Fruit fly (Drosophila melanogaster) whole organism, embryonic: ENCODE data around the gene Hr4.

Experiments
- Bgb ChIP-seq: fragments of 200-800 bp; sonication (Bioruptor generic); IDR thresholded peaks from 2 replicates; pipeline ENCODE4 v1.3.6; 2022; ENCODE audit warnings: missing biosample characterization, missing genetic modification characterization; ENCODE audit not compliant: partially characterized antibody
- CG10147 ChIP-seq: fragments of 200-800 bp; sonication (Bioruptor generic); optimal IDR thresholded peaks from 2 replicates; lab custom pipeline; 2019; ENCODE audit warnings: missing biosample characterization, mild to moderate bottlenecking, missing genetic modification characterization, moderate library complexity
- CG11696 ChIP-seq: fragments of 200-800 bp; sonication (Bioruptor generic); IDR thresholded peaks from 2 replicates; pipeline ENCODE4 v1.3.6; 2022; ENCODE audit warnings: missing biosample characterization, missing genetic modification characterization
- CG11723 ChIP-seq: fragments of 200-800 bp; sonication (Bioruptor generic); optimal IDR thresholded peaks from 2 replicates; lab custom pipeline; 2017; ENCODE audit warnings: missing biosample characterization, mild to moderate bottlenecking, missing genetic modification characterization
- CG12659 ChIP-seq: fragments of 200-800 bp; sonication (Bioruptor generic); optimal IDR thresholded peaks from 3 replicates; lab custom pipeline; 2017; ENCODE audit warnings: mild to moderate bottlenecking, missing biosample characterization, missing genetic modification reagents, missing genetic modification characterization
- CG12769 ChIP-seq: fragments of 200-800 bp; sonication (Bioruptor generic); optimal IDR thresholded peaks from 2 replicates; lab custom pipeline; 2019; ENCODE audit warnings: missing biosample characterization, mild to moderate bottlenecking, missing genetic modification characterization, moderate library complexity
- CG13287 ChIP-seq: fragments of 200-800 bp; sonication (Bioruptor generic); IDR thresholded peaks from 2 replicates; pipeline ENCODE4 v1.3.6; 2022; ENCODE audit warnings: missing biosample characterization, missing genetic modification characterization; ENCODE audit not compliant: partially characterized antibody
- CG15479 ChIP-seq: fragments of 200-800 bp; sonication (Bioruptor generic); optimal IDR thresholded peaks from 3 replicates; lab custom pipeline; 2019; ENCODE audit warnings: missing biosample characterization, mild to moderate bottlenecking, missing genetic modification characterization, moderate library complexity
- CG16779 ChIP-seq: fragments of 200-800 bp; sonication (Bioruptor generic); IDR thresholded peaks from 2 replicates; pipeline ENCODE4 v1.3.6; 2022; ENCODE audit warnings: missing biosample characterization, missing genetic modification characterization
- CG16815 ChIP-seq: fragments of 200-800 bp; sonication (Bioruptor generic); optimal IDR thresholded peaks from 3 replicates; lab custom pipeline; 2017; ENCODE audit warnings: missing biosample characterization, mild to moderate bottlenecking, missing genetic modification characterization
- CG17186 ChIP-seq: fragments of 200-800 bp; sonication (Bioruptor generic); optimal IDR thresholded peaks from 3 replicates; lab custom pipeline; 2017; ENCODE audit warnings: missing biosample characterization, missing genetic modification reagents, missing genetic modification characterization
- CG17328 ChIP-seq: fragments of 200-800 bp; sonication (Bioruptor generic); IDR thresholded peaks from 2 replicates; pipeline ENCODE4 v1.3.6; 2022; ENCODE audit warnings: missing biosample characterization, missing genetic modification characterization
- CG3407 ChIP-seq: fragments of 200-800 bp; sonication (Bioruptor generic); optimal IDR thresholded peaks from 2 replicates; lab custom pipeline; 2018; ENCODE audit warnings: missing biosample characterization, mild to moderate bottlenecking, missing genetic modification characterization
- CG34376 ChIP-seq: fragments of 200-800 bp; sonication (Bioruptor generic); optimal IDR thresholded peaks from 2 replicates; lab custom pipeline; 2018; ENCODE audit warnings: missing biosample characterization, mild to moderate bottlenecking, missing genetic modification characterization
- CG6175 ChIP-seq: fragments of 200-800 bp; sonication (Bioruptor generic); IDR thresholded peaks from 3 replicates; pipeline ENCODE4 v1.3.6; 2022; ENCODE audit warnings: missing biosample characterization, missing genetic modification characterization
- CG6272 ChIP-seq: fragments of 200-800 bp; sonication (Bioruptor generic); IDR thresholded peaks from 2 replicates; pipeline ENCODE4 v1.3.6; 2022; ENCODE audit warnings: missing biosample characterization, missing genetic modification characterization
- CG6791 ChIP-seq: fragments of 200-800 bp; sonication (Bioruptor generic); IDR thresholded peaks from 3 replicates; pipeline ENCODE4 v1.3.6; 2022; ENCODE audit warnings: missing biosample characterization, missing genetic modification characterization; ENCODE audit not compliant: partially characterized antibody
- CG7987 ChIP-seq: fragments of 200-800 bp; sonication (Bioruptor generic); optimal IDR thresholded peaks from 2 replicates; lab custom pipeline; 2018; ENCODE audit warnings: missing biosample characterization, mild to moderate bottlenecking, missing genetic modification characterization, moderate library complexity
- CG8478 ChIP-seq: fragments of >200 bp; optimal IDR thresholded peaks from 2 replicates; lab custom pipeline; 2018
- CG9817 ChIP-seq: fragments of 200-800 bp; sonication (Bioruptor generic); optimal IDR thresholded peaks from 2 replicates; lab custom pipeline; 2018; ENCODE audit warnings: missing biosample characterization, mild to moderate bottlenecking, missing genetic modification characterization, moderate library complexity
- Camta ChIP-seq: fragments of 200-800 bp; sonication (Bioruptor generic); optimal IDR thresholded peaks from 2 replicates; lab custom pipeline; 2016; ENCODE audit warnings: missing biosample characterization, missing genetic modification characterization
- Chrac-16 ChIP-seq: fragments of 200-800 bp; sonication (Bioruptor generic); optimal IDR thresholded peaks from 3 replicates; lab custom pipeline; 2016; ENCODE audit warnings: missing biosample characterization, missing genetic modification characterization
- Dref ChIP-seq: fragments of 200-800 bp; sonication (Bioruptor generic); IDR thresholded peaks from 2 replicates; pipeline ENCODE4 v1.3.6; 2022; ENCODE audit warnings: missing biosample characterization, missing genetic modification characterization
- GATAe ChIP-seq: fragments of 200-800 bp; sonication (Bioruptor generic); conservative IDR thresholded peaks from 2 replicates; pipeline ENCODE4 v1.3.6; 2022; ENCODE audit warnings: missing biosample characterization, missing genetic modification characterization
- Med ChIP-seq: fragments of 200-800 bp; sonication (Bioruptor generic); peaks from one replicate; lab custom pipeline; 2016; ENCODE audit warnings: missing biosample characterization, missing genetic modification characterization, mild to moderate bottlenecking, inconsistent platforms, moderate library complexity
- Mes4 ChIP-seq: fragments of 200-800 bp; sonication (Bioruptor generic); optimal IDR thresholded peaks from 2 replicates; lab custom pipeline; 2016; ENCODE audit warnings: missing biosample characterization, missing genetic modification characterization
- NFAT ChIP-seq: fragments of 200-800 bp; sonication (Bioruptor generic); IDR thresholded peaks from 2 replicates; pipeline ENCODE4 v1.3.6; 2022; ENCODE audit warnings: missing biosample characterization, missing genetic modification characterization
- NK7.1 ChIP-seq: fragments of 200-800 bp; sonication (Bioruptor generic); optimal IDR thresholded peaks from 3 replicates; lab custom pipeline; 2016; ENCODE audit warnings: missing biosample characterization, missing genetic modification characterization
- Nf-YC ChIP-seq: fragments of 200-800 bp; optimal IDR thresholded peaks from 3 replicates; lab custom pipeline; 2019; ENCODE audit warnings: missing biosample characterization, mild to moderate bottlenecking, missing genetic modification characterization, moderate library complexity
- TFAM ChIP-seq: fragments of 200-800 bp; sonication (Bioruptor generic); optimal IDR thresholded peaks from 2 replicates; lab custom pipeline; 2017; ENCODE audit warnings: missing biosample characterization, missing genetic modification characterization, inconsistent platforms
- Trl ChIP-seq, 3 experiments: fragments of >200 bp in 2 of 3; fragments of 200-800 bp in 1 of 3; sonication (Bioruptor generic) in 1 of 3; optimal IDR thresholded peaks; 2 replicates in 1 of 3; 3 replicates in 2 of 3; lab custom pipeline; 2016 to 2017; ENCODE audit warnings: missing biosample characterization in 1 of 3, missing genetic modification characterization in 1 of 3
- YL-1 ChIP-seq: fragments of 200-800 bp; sonication (Bioruptor generic); optimal IDR thresholded peaks from 3 replicates; lab custom pipeline; 2017; ENCODE audit warnings: missing biosample characterization, mild to moderate bottlenecking, missing genetic modification characterization
- amos ChIP-seq: fragments of 200-800 bp; sonication (Bioruptor generic); IDR thresholded peaks from 2 replicates; pipeline ENCODE4 v1.3.6; 2022; ENCODE audit warnings: missing biosample characterization, missing genetic modification characterization; ENCODE audit not compliant: partially characterized antibody
- ap ChIP-seq: fragments of 200-800 bp; sonication (Bioruptor generic); IDR thresholded peaks from 2 replicates; pipeline ENCODE4 v1.3.6; 2022; ENCODE audit warnings: missing biosample characterization, missing genetic modification characterization
- bab2 ChIP-seq: fragments of 200-800 bp; sonication (Bioruptor generic); optimal IDR thresholded peaks from 2 replicates; lab custom pipeline; 2016; ENCODE audit warnings: missing biosample characterization, missing genetic modification characterization
- crol ChIP-seq: fragments of 200-800 bp; sonication (Bioruptor generic); IDR thresholded peaks from 2 replicates; pipeline ENCODE4 v1.3.6; 2022; ENCODE audit warnings: missing biosample characterization, missing genetic modification characterization
- cwo ChIP-seq: fragments of 200-800 bp; sonication (Bioruptor generic); optimal IDR thresholded peaks from 3 replicates; lab custom pipeline; 2017; ENCODE audit warnings: missing biosample characterization, missing genetic modification characterization, mild to moderate bottlenecking, moderate library complexity, missing genetic modification reagents
- exex ChIP-seq: fragments of 200-800 bp; sonication (Bioruptor generic); optimal IDR thresholded peaks from 4 replicates; lab custom pipeline; 2018; ENCODE audit warnings: missing biosample characterization, mild to moderate bottlenecking, missing genetic modification characterization, moderate library complexity
- fd96Cb ChIP-seq: fragments of 200-800 bp; sonication (Bioruptor generic); optimal IDR thresholded peaks from 2 replicates; lab custom pipeline; 2018; ENCODE audit warnings: missing biosample characterization, mild to moderate bottlenecking, missing genetic modification characterization, moderate library complexity
- ham ChIP-seq: fragments of 200-800 bp; sonication (Bioruptor generic); IDR thresholded peaks from 2 replicates; pipeline ENCODE4 v1.3.6; 2022; ENCODE audit warnings: missing biosample characterization, missing genetic modification characterization
- lilli ChIP-seq: fragments of 200-800 bp; sonication (Bioruptor generic); optimal IDR thresholded peaks from 3 replicates; lab custom pipeline; 2016; ENCODE audit warnings: missing biosample characterization, missing genetic modification characterization
- phol ChIP-seq: fragments of 200-800 bp; sonication (Bioruptor generic); optimal IDR thresholded peaks from 3 replicates; lab custom pipeline; 2018; ENCODE audit warnings: missing biosample characterization, mild to moderate bottlenecking, missing genetic modification characterization, moderate library complexity
- sug ChIP-seq: fragments of 200-800 bp; optimal IDR thresholded peaks from 2 replicates; lab custom pipeline; 2019; ENCODE audit warnings: missing biosample characterization, mild to moderate bottlenecking, missing genetic modification characterization, moderate library complexity
- trem ChIP-seq: fragments of 200-800 bp; optimal IDR thresholded peaks from 3 replicates; lab custom pipeline; 2019; ENCODE audit warnings: missing biosample characterization, mild to moderate bottlenecking, missing genetic modification characterization, moderate library complexity

The Hr4 gene

DNA sequence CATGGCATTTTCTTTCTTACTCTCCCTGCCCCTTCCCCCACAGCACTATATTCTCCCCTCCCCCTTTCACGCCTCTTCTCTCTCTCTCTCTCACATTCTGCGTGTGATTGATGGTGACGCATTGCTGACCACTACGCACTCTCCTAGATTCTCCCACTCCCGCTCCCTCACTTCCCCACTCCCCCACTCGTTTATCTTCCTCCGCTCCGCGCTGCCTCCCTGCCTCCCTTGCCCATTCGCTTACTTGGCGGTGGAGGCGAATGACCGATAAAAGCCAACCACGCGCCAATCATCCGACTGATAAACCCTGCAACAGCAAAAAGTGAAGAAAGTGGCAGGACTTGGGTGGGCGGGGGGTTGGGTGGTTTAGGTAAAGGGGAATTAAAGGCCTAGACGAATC lies 8.6 kb downstream of the Hr4 start:
- TF ChIP-seq CG8478 (lab: Kevin White, UChicago): no peak
- no peak for TF ChIP-seq bab2 (GFP tag; lab: Kevin White, UChicago)
- no peak for TF ChIP-seq CG15479 (GFP tag; lab: Kevin White, UChicago)
- TF ChIP-seq Nf-YC (tag; lab: Kevin White, UChicago): no peak
- no peak for TF ChIP-seq NK7.1 (GFP tag; lab: Kevin White, UChicago)
- TF ChIP-seq CG3407 (GFP tag; lab: Kevin White, UChicago): no peak
- TF ChIP-seq CG6175 (GFP tag; lab: Robert Waterston, UW): 0 out of 3 replicates have a peak, but pooled peaks have one; percentile 7
- TF ChIP-seq CG6272 (GFP tag; lab: Robert Waterston, UW): no peak
- no peak for TF ChIP-seq CG12769 (tag; lab: Kevin White, UChicago)
- TF ChIP-seq CG16779: no peak
- TF ChIP-seq ap (GFP tag; lab: Robert Waterston, UW): no peak
- TF ChIP-seq Med: peak; percentile 27
- no peak for TF ChIP-seq amos
- TF ChIP-seq ham (GFP tag; lab: Robert Waterston, UW): no peak
- no peak for TF ChIP-seq fd96Cb (tag; lab: Kevin White, UChicago)
- no peak for TF ChIP-seq trem (tag; lab: Kevin White, UChicago)
- TF ChIP-seq lilli (GFP tag; lab: Kevin White, UChicago): no peak
- peak; percentile 58; the same call in 1 of the 2 replicates for TF ChIP-seq GATAe
- TF ChIP-seq CG11723: no peak
- TF ChIP-seq CG9817 (tag; lab: Kevin White, UChicago): no peak
- no peak for TF ChIP-seq CG6791 (GFP tag; lab: Robert Waterston, UW)
- TF ChIP-seq CG12659 (GFP tag; lab: Kevin White, UChicago): no peak
- peak; percentile 14 for TF ChIP-seq exex (tag; lab: Kevin White, UChicago)
- TF ChIP-seq Mes4: no peak
- TF ChIP-seq CG17186: no peak
- no peak for TF ChIP-seq NFAT (GFP tag; lab: Robert Waterston, UW)
- TF ChIP-seq CG16815: no peak
- TF ChIP-seq CG34376: no peak
- no peak for TF ChIP-seq Chrac-16 (GFP tag; lab: Kevin White, UChicago)
- no peak for TF ChIP-seq YL-1 (GFP tag; lab: Kevin White, UChicago)
- peak; percentile 5 to 24 for TF ChIP-seq Trl (optimal IDR thresholded peaks at IDR 0.05; lab: Kevin White, UChicago)
- no peak for TF ChIP-seq Trl (GFP tag; optimal IDR thresholded peaks at IDR 0.05; lab: Kevin White, UChicago)
- TF ChIP-seq CG7987: peak; percentile 8
- 0 out of 2 replicates have a peak, but pooled peaks have one; percentile 24 for TF ChIP-seq Dref (GFP tag; lab: Robert Waterston, UW)
- no peak for TF ChIP-seq Camta
- no peak for TF ChIP-seq CG11696
- TF ChIP-seq CG13287 (GFP tag; lab: Robert Waterston, UW): no peak
- TF ChIP-seq TFAM: no peak
- no peak for TF ChIP-seq CG17328 (GFP tag; lab: Robert Waterston, UW)
- no peak for TF ChIP-seq phol (tag; lab: Kevin White, UChicago)
- no peak for TF ChIP-seq CG10147
- TF ChIP-seq sug (tag; lab: Kevin White, UChicago): peak; percentile 0
- TF ChIP-seq cwo: peak; percentile 41
- peak; percentile 94 for TF ChIP-seq crol (GFP tag; lab: Robert Waterston, UW)
- 0 out of 2 replicates have a peak, but pooled peaks have one; percentile 7 for TF ChIP-seq Bgb (GFP tag; lab: Robert Waterston, UW)
